Worm (Caenorhabditis elegans) whole organism, L2 larva: Measurements from ENCODE around the gene spig-9.

Source experiments
- F13H6.1 ChIP-seq: sonication (generic microtip); optimal IDR thresholded peaks from 2 replicates; lab custom pipeline; 2016; ENCODE audit warnings: missing genetic modification characterization, missing compliant biosample characterization
- elt-3 ChIP-seq: sonication (generic microtip); optimal IDR thresholded peaks from 2 replicates; lab custom pipeline; 2017; ENCODE audit warnings: missing biosample characterization, missing genetic modification characterization
- lin-13 ChIP-seq: fragments of 150-350 bp; optimal IDR thresholded peaks from 2 replicates; lab custom pipeline; 2014; ENCODE audit warnings: missing biosample characterization, missing genetic modification reagents, missing genetic modification characterization
- nhr-12 ChIP-seq: fragments of 150-350 bp; optimal IDR thresholded peaks from 2 replicates; lab custom pipeline; 2014; ENCODE audit warnings: missing biosample characterization, missing genetic modification characterization
- snpc-4 ChIP-seq: fragments of 150-350 bp; optimal IDR thresholded peaks from 2 replicates; lab custom pipeline; 2014; ENCODE audit warnings: missing biosample characterization, missing genetic modification characterization
- unc-39 ChIP-seq: fragments of 150-350 bp; optimal IDR thresholded peaks from 2 replicates; lab custom pipeline; 2014; ENCODE audit warnings: missing biosample characterization, missing genetic modification characterization
- zag-1 ChIP-seq: fragments of 150-350 bp; optimal IDR thresholded peaks from 2 replicates; lab custom pipeline; 2014; ENCODE audit warnings: missing biosample characterization, missing genetic modification characterization

ce11 chrV:13571714-13572258 is 39.9 kb downstream of the spig-9 start, which contains the start of gene C50B8.4:
- no peak for TF ChIP-seq snpc-4
- TF ChIP-seq unc-39 (tag; lab: Kevin White, UChicago) = no peak
- TF ChIP-seq lin-13 (GFP tag; lab: Kevin White, UChicago) = no peak
- no peak for TF ChIP-seq nhr-12
- no peak for TF ChIP-seq elt-3 (tag; lab: Kevin White, UChicago)
- no peak for TF ChIP-seq zag-1 (tag; lab: Kevin White, UChicago)
- TF ChIP-seq F13H6.1 (tag; lab: Kevin White, UChicago) = no peak
